Worm (Caenorhabditis elegans) whole organism, L4/young adult: ENCODE measurements around the gene nspe-2.

ENCODE experiments used
- W03F9.2 ChIP-seq: fragments of 150-350 bp; optimal IDR thresholded peaks from 2 replicates; lab custom pipeline; 2014; ENCODE audit warnings: missing biosample characterization, missing genetic modification characterization
- dao-5 ChIP-seq: sonication (generic microtip); optimal IDR thresholded peaks from 2 replicates; lab custom pipeline; 2016; ENCODE audit warnings: missing genotype, missing genetic modification characterization, moderate library complexity, missing compliant biosample characterization
- him-1 ChIP-seq: sonication (generic microtip); optimal IDR thresholded peaks from 2 replicates; lab custom pipeline; 2016; ENCODE audit warnings: missing genotype, missing genetic modification reagents, missing genetic modification characterization, missing compliant biosample characterization

nspe-2 gene

ce11 chrII:12608653-12609052 lies 10.5 kb downstream of the nspe-2 start, which contains the start of gene Y38E10A.9:
TSS of gene Y38E10A.9 (plus strand) at chrII:12608953.
- no peak for TF ChIP-seq dao-5
- no peak for TF ChIP-seq him-1
- TF ChIP-seq W03F9.2: no peak

ce11 chrII:12606900-12607299 lies 12.3 kb downstream of the nspe-2 start, which contains the start of gene Y38E10A.8:
TSS of gene Y38E10A.8 (plus strand) at chrII:12607200.
- TF ChIP-seq W03F9.2: no peak
- TF ChIP-seq him-1: no peak
- TF ChIP-seq dao-5: no peak

- TF ChIP-seq W03F9.2 (no peak), him-1 (no peak), dao-5 (no peak)
These were observed 13.1 kb downstream of the nspe-2 start for ce11 chrII:12606108-12606507.

- no peak for TF ChIP-seq him-1
- no peak for TF ChIP-seq dao-5
- TF ChIP-seq W03F9.2: no peak
These were observed 15.2 kb downstream of the nspe-2 start, which contains the start of the genes ceh-100 and lips-15 for ce11 chrII:12603667-12604621. TSS of gene ceh-100 (minus strand) at chrII:12603680. TSS of gene lips-15 (plus strand) at chrII:12604386.

- TF ChIP-seq W03F9.2 (no peak), dao-5 (no peak), him-1 (no peak)
These were observed 38.2 kb downstream of the nspe-2 start, which contains the start of gene clec-4 for ce11 chrII:12580952-12581351. TSS of gene clec-4 (minus strand) at chrII:12581113.

- TF ChIP-seq him-1 (no peak), W03F9.2 (no peak), dao-5 (no peak)
These were observed 41.4 kb downstream of the nspe-2 start, which contains the start of gene clec-8 for ce11 chrII:12577754-12578153. TSS of gene clec-8 (minus strand) at chrII:12578061.

ce11 chrII:12574668-12575067 lies 44.5 kb downstream of the nspe-2 start, which contains the start of gene Y38E10A.3:
TSS of gene Y38E10A.3 (minus strand) at chrII:12574768.
- TF ChIP-seq W03F9.2 (no peak), him-1 (no peak), dao-5 (no peak)

ce11 chrII:12573541-12573940 lies 45.6 kb downstream of the nspe-2 start, which contains the start of gene Y38E10A.2:
TSS of gene Y38E10A.2 (minus strand) at chrII:12573641.
- TF ChIP-seq dao-5: no peak
- TF ChIP-seq him-1: no peak
- no peak for TF ChIP-seq W03F9.2

ce11 chrII:12572760-12573159 lies 46.4 kb downstream of the nspe-2 start, which contains the start of gene Y38E10A.35:
TSS of gene Y38E10A.35 (minus strand) at chrII:12572860.
- TF ChIP-seq him-1: no peak
- no peak for TF ChIP-seq dao-5
- no peak for TF ChIP-seq W03F9.2

ce11 chrII:12570523-12570922 lies 48.7 kb downstream of the nspe-2 start, which contains the start of gene Y38E10A.1:
TSS of gene Y38E10A.1 (minus strand) at chrII:12570623.
- TF ChIP-seq dao-5 (no peak), him-1 (no peak), W03F9.2 (no peak)
